Worm (Caenorhabditis elegans) whole organism, young adult: ENCODE results near the gene Y48B6A.5.

Experiments used
- B0019.2 ChIP-seq: fragments of 200-800 bp; sonication (Bioruptor generic); conservative IDR thresholded peaks from 2 replicates; pipeline ENCODE4 v1.3.6; 2022; ENCODE audit warnings: missing genetic modification reagents, missing genetic modification characterization, missing compliant biosample characterization
- B0336.3 ChIP-seq: fragments of 200-800 bp; sonication (Bioruptor generic); IDR thresholded peaks from 2 replicates; pipeline ENCODE4 v1.3.6; 2022; ENCODE audit warnings: missing genetic modification characterization, missing compliant biosample characterization
- D2030.7 ChIP-seq: fragments of 200-800 bp; sonication (Bioruptor generic); IDR thresholded peaks from 2 replicates; pipeline ENCODE4 v1.3.6; 2022; ENCODE audit warnings: missing genetic modification reagents, missing genetic modification characterization, missing compliant biosample characterization
- F23B12.7 ChIP-seq: sonication (generic microtip); optimal IDR thresholded peaks from 2 replicates; lab custom pipeline; 2017; ENCODE audit warnings: missing genetic modification characterization, mild to moderate bottlenecking, missing compliant biosample characterization, antibody characterized with exemption, moderate library complexity; ENCODE audit not compliant: insufficient read depth
- F52B5.7 ChIP-seq: sonication (generic microtip); optimal IDR thresholded peaks from 2 replicates; lab custom pipeline; 2016; ENCODE audit warnings: mild to moderate bottlenecking, missing genetic modification characterization, missing compliant biosample characterization
- F57C9.4 ChIP-seq: sonication (generic microtip); optimal IDR thresholded peaks from 2 replicates; lab custom pipeline; 2017; ENCODE audit warnings: mild to moderate bottlenecking, missing genetic modification characterization, missing compliant biosample characterization
- K11D2.4 ChIP-seq: fragments of 200-800 bp; sonication (Bioruptor generic); IDR thresholded peaks from 2 replicates; pipeline ENCODE4 v1.3.6; 2022; ENCODE audit warnings: missing genetic modification reagents, missing genetic modification characterization, missing compliant biosample characterization
- T26A5.8 ChIP-seq: sonication (generic microtip); optimal IDR thresholded peaks from 2 replicates; lab custom pipeline; 2016; ENCODE audit warnings: missing genetic modification characterization, missing compliant biosample characterization
- Y53F4B.3 ChIP-seq: fragments of 200-800 bp; sonication (Bioruptor generic); IDR thresholded peaks from 2 replicates; pipeline ENCODE4 v1.3.6; 2022; ENCODE audit warnings: missing genetic modification reagents, missing genetic modification characterization, missing compliant biosample characterization
- Y67H2A.10 ChIP-seq: fragments of 200-800 bp; sonication (Bioruptor generic); conservative IDR thresholded peaks from 2 replicates; pipeline ENCODE4 v1.3.6; 2022; ENCODE audit warnings: missing genetic modification reagents, missing genetic modification characterization, missing compliant biosample characterization
- Y95B8A.8 ChIP-seq: fragments of 200-800 bp; sonication (Bioruptor generic); IDR thresholded peaks from 2 replicates; pipeline ENCODE4 v1.3.6; 2022; ENCODE audit warnings: missing genetic modification reagents, missing genetic modification characterization, missing compliant biosample characterization
- ZK185.1 ChIP-seq: sonication (generic microtip); optimal IDR thresholded peaks from 2 replicates; lab custom pipeline; 2016; ENCODE audit warnings: mild to moderate bottlenecking, missing genetic modification characterization, missing compliant biosample characterization; ENCODE audit not compliant: poor library complexity, severe bottlenecking
- aptf-2 ChIP-seq: fragments of 200-800 bp; sonication (Bioruptor generic); conservative IDR thresholded peaks from 2 replicates; pipeline ENCODE4 v1.3.6; 2022; ENCODE audit warnings: missing genetic modification reagents, missing genetic modification characterization, missing compliant biosample characterization
- athp-1 ChIP-seq: sonication (generic microtip); optimal IDR thresholded peaks from 2 replicates; lab custom pipeline; 2017; ENCODE audit warnings: mild to moderate bottlenecking, missing genetic modification characterization, missing compliant biosample characterization
- bed-1 ChIP-seq: fragments of 200-800 bp; sonication (Bioruptor generic); IDR thresholded peaks from 2 replicates; pipeline ENCODE4 v1.3.6; 2022; ENCODE audit warnings: missing genetic modification reagents, missing genetic modification characterization, missing compliant biosample characterization
- ccch-3 ChIP-seq: fragments of 200-800 bp; sonication (Bioruptor generic); optimal IDR thresholded peaks from 2 replicates; lab custom pipeline; 2018; ENCODE audit warnings: mild to moderate bottlenecking, missing genetic modification characterization, missing compliant biosample characterization
- cebp-2 ChIP-seq: fragments of 200-800 bp; sonication (Bioruptor generic); IDR thresholded peaks from 2 replicates; pipeline ENCODE4 v1.3.6; 2022; ENCODE audit warnings: missing genetic modification characterization, missing compliant biosample characterization
- ceh-58 ChIP-seq: fragments of 200-800 bp; sonication (Bioruptor generic); IDR thresholded peaks from 2 replicates; pipeline ENCODE4 v1.3.6; 2022; ENCODE audit warnings: missing genetic modification characterization, missing compliant biosample characterization
- ceh-79 ChIP-seq: sonication (generic microtip); optimal IDR thresholded peaks from 2 replicates; lab custom pipeline; 2017; ENCODE audit warnings: mild to moderate bottlenecking, missing genetic modification characterization, missing compliant biosample characterization
- chd-7 ChIP-seq: sonication (generic microtip); optimal IDR thresholded peaks from 2 replicates; lab custom pipeline; 2016; ENCODE audit warnings: mild to moderate bottlenecking, missing genetic modification characterization, moderate library complexity, missing compliant biosample characterization
- egrh-3 ChIP-seq: fragments of 200-800 bp; sonication (Bioruptor generic); IDR thresholded peaks from 2 replicates; pipeline ENCODE4 v1.3.6; 2022; ENCODE audit warnings: missing genetic modification reagents, missing genetic modification characterization, missing compliant biosample characterization
- ets-4 ChIP-seq: fragments of 200-800 bp; sonication (Bioruptor generic); optimal IDR thresholded peaks from 2 replicates; lab custom pipeline; 2018; ENCODE audit warnings: mild to moderate bottlenecking, missing genetic modification characterization, missing compliant biosample characterization
- hlh-26 ChIP-seq: fragments of 200-800 bp; sonication (Bioruptor generic); conservative IDR thresholded peaks from 2 replicates; pipeline ENCODE4 v1.3.6; 2022; ENCODE audit warnings: missing genetic modification reagents, missing genetic modification characterization, missing compliant biosample characterization
- hrde-1 ChIP-seq: sonication (generic microtip); optimal IDR thresholded peaks from 2 replicates; lab custom pipeline; 2016; ENCODE audit warnings: missing genetic modification characterization, mild to moderate bottlenecking, missing compliant biosample characterization, moderate library complexity, missing genotype, missing genetic modification reagents, borderline replicate concordance
- hsf-1 ChIP-seq: fragments of 200-800 bp; sonication (Bioruptor generic); IDR thresholded peaks from 2 replicates; pipeline ENCODE4 v1.3.6; 2022; ENCODE audit warnings: missing genetic modification reagents, missing genetic modification characterization, missing compliant biosample characterization
- let-526 ChIP-seq: fragments of 200-800 bp; sonication (Bioruptor generic); IDR thresholded peaks from 2 replicates; pipeline ENCODE4 v1.3.6; 2022; ENCODE audit warnings: missing genetic modification reagents, missing genetic modification characterization, missing compliant biosample characterization
- let-607 ChIP-seq, 2 experiments: fragments of 200-800 bp in 1 of 2; sonication (Bioruptor generic) in 1 of 2; sonication (generic microtip) in 1 of 2; optimal IDR thresholded peaks; 2 replicates each; lab custom pipeline; 2016 to 2018; ENCODE audit warnings: mild to moderate bottlenecking in 2 of 2, missing compliant biosample characterization in 2 of 2, missing genetic modification characterization in 2 of 2, moderate library complexity in 2 of 2, missing genotype in 1 of 2
- lin-54 ChIP-seq: fragments of 200-800 bp; sonication (Bioruptor generic); optimal IDR thresholded peaks from 2 replicates; lab custom pipeline; 2018; ENCODE audit warnings: mild to moderate bottlenecking, missing genetic modification characterization, missing compliant biosample characterization
- lsl-1 ChIP-seq: fragments of 200-800 bp; sonication (Bioruptor generic); optimal IDR thresholded peaks from 2 replicates; lab custom pipeline; 2018; ENCODE audit warnings: mild to moderate bottlenecking, missing genetic modification characterization, moderate library complexity, missing compliant biosample characterization
- mcd-1 ChIP-seq: fragments of 200-800 bp; sonication (Bioruptor generic); IDR thresholded peaks from 2 replicates; pipeline ENCODE4 v1.3.6; 2022; ENCODE audit warnings: missing genetic modification reagents, missing genetic modification characterization, missing compliant biosample characterization
- mes-4 ChIP-seq: sonication (generic microtip); optimal IDR thresholded peaks from 2 replicates; lab custom pipeline; 2016; ENCODE audit warnings: missing genotype, missing genetic modification characterization, missing compliant biosample characterization
- nfyb-1 ChIP-seq: fragments of 200-800 bp; sonication (Bioruptor generic); IDR thresholded peaks from 2 replicates; pipeline ENCODE4 v1.3.6; 2022; ENCODE audit warnings: missing genetic modification reagents, missing genetic modification characterization, missing compliant biosample characterization
- nhr-120 ChIP-seq: fragments of 200-800 bp; sonication (Bioruptor generic); IDR thresholded peaks from 2 replicates; pipeline ENCODE4 v1.3.6; 2022; ENCODE audit warnings: missing genetic modification characterization, missing compliant biosample characterization
- nhr-179 ChIP-seq: sonication (generic microtip); optimal IDR thresholded peaks from 2 replicates; lab custom pipeline; 2016; ENCODE audit warnings: mild to moderate bottlenecking, missing genetic modification characterization, missing compliant biosample characterization
- nhr-27 ChIP-seq: fragments of 200-800 bp; sonication (Bioruptor generic); optimal IDR thresholded peaks from 2 replicates; lab custom pipeline; 2018; ENCODE audit warnings: mild to moderate bottlenecking, missing genetic modification characterization, moderate library complexity, missing compliant biosample characterization
- nhr-90 ChIP-seq: sonication (generic microtip); optimal IDR thresholded peaks from 2 replicates; lab custom pipeline; 2016; ENCODE audit warnings: missing genotype, mild to moderate bottlenecking, missing genetic modification characterization, missing compliant biosample characterization
- pbrm-1 ChIP-seq: fragments of 200-800 bp; sonication (Bioruptor generic); IDR thresholded peaks from 2 replicates; pipeline ENCODE4 v1.3.6; 2022; ENCODE audit warnings: missing genetic modification reagents, missing genetic modification characterization, missing compliant biosample characterization
- repo-1 ChIP-seq: sonication (generic microtip); optimal IDR thresholded peaks from 2 replicates; lab custom pipeline; 2017; ENCODE audit warnings: mild to moderate bottlenecking, missing genetic modification characterization, missing compliant biosample characterization
- rpc-1 ChIP-seq, 2 experiments: fragments of 150-350 bp in 1 of 2; sonication (generic microtip) in 1 of 2; optimal IDR thresholded peaks; 2 replicates each; lab custom pipeline; 2014 to 2018; ENCODE audit warnings: missing biosample characterization in 1 of 2, missing genetic modification characterization in 1 of 2, missing genetic modification reagents in 1 of 2, missing genotype in 1 of 2
- snpc-1.3 ChIP-seq: sonication (generic microtip); optimal IDR thresholded peaks from 2 replicates; lab custom pipeline; 2017; ENCODE audit warnings: missing genetic modification characterization, mild to moderate bottlenecking, missing compliant biosample characterization, antibody characterized with exemption, moderate library complexity, missing genotype, missing genetic modification reagents; ENCODE audit not compliant: insufficient read depth
- sptf-2 ChIP-seq: fragments of 200-800 bp; sonication (Bioruptor generic); optimal IDR thresholded peaks from 2 replicates; lab custom pipeline; 2018; ENCODE audit warnings: mild to moderate bottlenecking, missing genetic modification characterization, missing compliant biosample characterization
- tlf-1 ChIP-seq: fragments of 200-800 bp; sonication (Bioruptor generic); optimal IDR thresholded peaks from 2 replicates; lab custom pipeline; 2018; ENCODE audit warnings: mild to moderate bottlenecking, missing genetic modification characterization, missing compliant biosample characterization
- zfh-2 ChIP-seq: fragments of 200-800 bp; sonication (Bioruptor generic); conservative IDR thresholded peaks from 2 replicates; pipeline ENCODE4 v1.3.6; 2022; ENCODE audit warnings: missing genetic modification reagents, missing genetic modification characterization, missing compliant biosample characterization
- ztf-25 ChIP-seq: fragments of 200-800 bp; sonication (Bioruptor generic); IDR thresholded peaks from 2 replicates; pipeline ENCODE4 v1.3.6; 2022; ENCODE audit warnings: missing genetic modification reagents, missing genetic modification characterization, missing compliant biosample characterization
- ztf-26 ChIP-seq: sonication (generic microtip); optimal IDR thresholded peaks from 2 replicates; lab custom pipeline; 2017; ENCODE audit warnings: missing genetic modification characterization, missing compliant biosample characterization
- ztf-3 ChIP-seq: fragments of 200-800 bp; sonication (Bioruptor generic); optimal IDR thresholded peaks from 2 replicates; lab custom pipeline; 2018; ENCODE audit warnings: mild to moderate bottlenecking, missing genetic modification characterization, missing compliant biosample characterization

Y48B6A.5 gene

DNA sequence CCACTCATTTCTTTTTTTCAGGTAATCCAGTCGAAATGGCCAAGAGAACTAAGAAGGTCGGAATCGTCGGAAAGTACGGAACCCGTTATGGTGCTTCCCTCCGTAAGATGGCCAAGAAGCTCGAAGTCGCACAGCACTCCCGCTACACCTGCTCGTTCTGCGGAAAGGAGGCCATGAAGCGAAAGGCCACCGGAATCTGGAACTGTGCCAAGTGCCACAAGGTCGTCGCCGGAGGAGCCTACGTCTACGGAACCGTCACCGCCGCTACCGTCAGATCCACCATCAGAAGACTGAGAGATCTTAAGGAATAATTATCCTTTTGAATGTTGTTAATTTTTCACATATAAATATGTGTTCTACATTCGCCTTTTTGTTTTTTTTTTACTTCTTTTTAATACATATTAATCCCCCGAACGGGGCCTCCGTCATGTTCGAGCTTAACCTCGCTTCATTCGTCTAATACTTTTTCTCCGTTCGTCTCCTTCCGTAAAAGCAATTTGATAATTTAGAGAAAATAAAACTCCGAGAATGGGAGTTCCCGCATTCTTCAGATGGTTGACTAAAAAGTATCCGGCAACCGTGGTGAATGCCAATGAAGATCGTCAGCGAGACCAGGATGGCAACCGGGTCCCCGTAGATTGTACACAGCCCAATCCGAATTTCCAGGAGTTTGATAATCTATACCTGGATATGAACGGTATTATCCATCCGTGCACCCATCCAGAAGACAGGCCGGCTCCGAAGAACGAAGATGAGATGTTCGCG, 19.6 kb downstream of the Y48B6A.5 start, which contains the start of the genes rpl-43 and xrn-2 (continued):
- TF ChIP-seq aptf-2 (GFP tag; lab: Robert Waterston, UW) (no peak), let-607 (tag; optimal IDR thresholded peaks at IDR 0.05; lab: Kevin White, UChicago) (no peak), nhr-27 (tag; lab: Kevin White, UChicago) (no peak), tlf-1 (GFP tag; lab: Kevin White, UChicago) (peak; percentile 72), F52B5.7 (tag; lab: Kevin White, UChicago) (peak; percentile 69), ZK185.1 (tag; lab: Kevin White, UChicago) (no peak), pbrm-1 (GFP tag; lab: Robert Waterston, UW) (peak; percentile 60), nhr-120 (GFP tag; lab: Robert Waterston, UW) (0 out of 2 replicates have a peak, but pooled peaks have one; percentile 76), Y95B8A.8 (peak; percentile 89), egrh-3 (GFP tag; lab: Robert Waterston, UW) (peak; percentile 67), cebp-2 (GFP tag; lab: Robert Waterston, UW) (peak; percentile 89), B0019.2 (GFP tag; lab: Robert Waterston, UW) (no peak), ceh-58 (GFP tag; lab: Robert Waterston, UW) (0 out of 2 replicates have a peak, but pooled peaks have one; percentile 12), K11D2.4 (GFP tag; lab: Robert Waterston, UW) (no peak), D2030.7 (GFP tag; lab: Robert Waterston, UW) (peak; percentile 64; the same call in 1 of the 2 replicates), athp-1 (tag; lab: Kevin White, UChicago) (peak; percentile 69), mcd-1 (GFP tag; lab: Robert Waterston, UW) (peak; percentile 75), T26A5.8 (tag; lab: Kevin White, UChicago) (peak; percentile 71), ztf-26 (tag; lab: Kevin White, UChicago) (no peak), zfh-2 (GFP tag; lab: Robert Waterston, UW) (peak; percentile 86), Y53F4B.3 (GFP tag; lab: Robert Waterston, UW) (no peak), nfyb-1 (GFP tag; lab: Robert Waterston, UW) (peak; percentile 79), nhr-90 (tag; lab: Kevin White, UChicago) (no peak), let-526 (no peak), mes-4 (tag; lab: Kevin White, UChicago) (no peak), hsf-1 (GFP tag; lab: Robert Waterston, UW) (peak; percentile 87), hlh-26 (GFP tag; lab: Robert Waterston, UW) (no peak), ceh-79 (tag; lab: Kevin White, UChicago) (peak; percentile 35), chd-7 (peak; percentile 82), ztf-3 (GFP tag; lab: Kevin White, UChicago) (no peak), Y67H2A.10 (GFP tag; lab: Robert Waterston, UW) (no peak), rpc-1 (optimal IDR thresholded peaks at IDR 0.05; lab: Kevin White, UChicago) (no peak), rpc-1 (tag; optimal IDR thresholded peaks at IDR 0.05; lab: Kevin White, UChicago) (no peak), hrde-1 (peak; percentile 94)

DNA sequence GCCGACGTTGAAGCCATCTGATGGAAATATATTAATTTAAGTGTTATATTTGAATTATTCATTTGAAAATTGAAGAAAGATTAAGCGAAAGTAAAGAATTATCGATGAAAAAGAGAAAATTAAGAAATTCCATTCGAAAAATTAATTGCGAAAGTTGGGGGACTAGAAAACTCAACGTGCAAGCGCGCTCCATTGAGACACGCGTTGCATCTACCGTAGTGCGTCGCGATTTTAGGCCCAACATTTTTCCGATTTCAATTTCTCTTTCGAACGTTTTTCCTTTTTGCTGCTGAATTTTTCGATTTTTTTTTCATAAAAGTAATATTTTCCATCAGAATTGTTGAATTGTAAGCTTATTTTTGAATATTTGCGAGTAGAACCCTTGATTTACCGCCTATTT, 20.6 kb downstream of the Y48B6A.5 start, which contains the start of gene Y48B6A.1:
Y48B6A.1 (minus strand) TSS at position 17 of the 400 bp plus-strand sequence.
- TF ChIP-seq lin-54 (GFP tag; lab: Kevin White, UChicago) (peak; percentile 87), sptf-2 (GFP tag; lab: Kevin White, UChicago) (peak; percentile 53), ztf-25 (GFP tag; lab: Robert Waterston, UW) (peak; percentile 90), B0336.3 (GFP tag; lab: Robert Waterston, UW) (peak; percentile 62; the same call in 1 of the 2 replicates), aptf-2 (GFP tag; lab: Robert Waterston, UW) (peak; percentile 88), ccch-3 (GFP tag; lab: Kevin White, UChicago) (peak; percentile 80), F57C9.4 (tag; lab: Kevin White, UChicago) (no peak), lsl-1 (GFP tag; lab: Kevin White, UChicago) (peak; percentile 93), snpc-1.3 (tag; lab: Kevin White, UChicago) (peak; percentile 82), nhr-90 (tag; lab: Kevin White, UChicago) (no peak), ets-4 (GFP tag; lab: Kevin White, UChicago) (no peak), chd-7 (peak; percentile 30), ztf-26 (tag; lab: Kevin White, UChicago) (peak; percentile 56), nhr-179 (no peak), repo-1 (tag; lab: Kevin White, UChicago) (no peak), bed-1 (GFP tag; lab: Robert Waterston, UW) (no peak), F23B12.7 (tag; lab: Kevin White, UChicago) (peak; percentile 93)
